Worm (Caenorhabditis elegans) whole organism, mixed stage, embryonic: ENCODE data around the gene ent-4.

Experiments
- M03D4.4 ChIP-seq: sonication (generic microtip); optimal IDR thresholded peaks from 2 replicates; lab custom pipeline; 2017; ENCODE audit warnings: mild to moderate bottlenecking, missing genetic modification characterization, missing compliant biosample characterization
- bed-3 ChIP-seq: fragments of 200-800 bp; sonication (Bioruptor generic); optimal IDR thresholded peaks from 3 replicates; lab custom pipeline; 2018; ENCODE audit warnings: mild to moderate bottlenecking, missing genetic modification characterization, moderate library complexity, missing compliant biosample characterization
- blmp-1 ChIP-seq: fragments of 150-350 bp; optimal IDR thresholded peaks from 2 replicates; lab custom pipeline; 2014; ENCODE audit warnings: missing biosample characterization, missing genetic modification characterization
- ceh-39 ChIP-seq: fragments of 150-350 bp; optimal IDR thresholded peaks from 2 replicates; lab custom pipeline; 2014; ENCODE audit warnings: missing biosample characterization, missing genetic modification characterization
- ceh-43 ChIP-seq: fragments of 200-800 bp; sonication (Bioruptor generic); optimal IDR thresholded peaks from 2 replicates; lab custom pipeline; 2018; ENCODE audit warnings: mild to moderate bottlenecking, missing genetic modification characterization, moderate library complexity, missing compliant biosample characterization
- ceh-83 ChIP-seq: fragments of 200-800 bp; sonication (Bioruptor generic); optimal IDR thresholded peaks from 2 replicates; lab custom pipeline; 2018; ENCODE audit warnings: mild to moderate bottlenecking, missing genetic modification characterization, missing compliant biosample characterization
- ces-1 ChIP-seq: fragments of 150-350 bp; optimal IDR thresholded peaks from 2 replicates; lab custom pipeline; 2014; ENCODE audit warnings: missing biosample characterization, missing genetic modification reagents, missing genetic modification characterization
- cnd-1 ChIP-seq: fragments of 200-800 bp; sonication (Bioruptor generic); optimal IDR thresholded peaks from 2 replicates; lab custom pipeline; 2018; ENCODE audit warnings: mild to moderate bottlenecking, missing genetic modification characterization, missing compliant biosample characterization
- drap-1 ChIP-seq: fragments of 200-800 bp; sonication (Bioruptor generic); optimal IDR thresholded peaks from 3 replicates; lab custom pipeline; 2018; ENCODE audit warnings: mild to moderate bottlenecking, missing genetic modification characterization, missing compliant biosample characterization
- elt-1 ChIP-seq: sonication (generic microtip); optimal IDR thresholded peaks from 2 replicates; lab custom pipeline; 2017; ENCODE audit warnings: missing genetic modification characterization, mild to moderate bottlenecking, missing compliant biosample characterization, antibody characterized with exemption, moderate library complexity, borderline replicate concordance; ENCODE audit not compliant: insufficient read depth
- elt-3 ChIP-seq: fragments of 150-350 bp; optimal IDR thresholded peaks from 2 replicates; lab custom pipeline; 2014; ENCODE audit warnings: missing biosample characterization, missing genetic modification characterization
- flh-1 ChIP-seq: fragments of 200-800 bp; sonication (Bioruptor generic); optimal IDR thresholded peaks from 2 replicates; lab custom pipeline; 2018; ENCODE audit warnings: mild to moderate bottlenecking, missing genetic modification characterization, moderate library complexity, missing compliant biosample characterization
- ham-2 ChIP-seq: fragments of 200-800 bp; sonication (Bioruptor generic); optimal IDR thresholded peaks from 2 replicates; lab custom pipeline; 2018; ENCODE audit warnings: mild to moderate bottlenecking, missing genetic modification characterization, missing compliant biosample characterization
- hlh-1 ChIP-seq: fragments of 150-350 bp; optimal IDR thresholded peaks from 2 replicates; lab custom pipeline; 2014; ENCODE audit warnings: missing biosample characterization, missing genetic modification reagents, missing genetic modification characterization
- lin-13 ChIP-seq: fragments of 150-350 bp; optimal IDR thresholded peaks from 2 replicates; lab custom pipeline; 2014; ENCODE audit warnings: missing biosample characterization, missing genetic modification characterization
- lin-32 ChIP-seq: fragments of 200-800 bp; sonication (Bioruptor generic); optimal IDR thresholded peaks from 2 replicates; lab custom pipeline; 2018; ENCODE audit warnings: mild to moderate bottlenecking, missing genetic modification characterization, missing compliant biosample characterization
- lsy-2 ChIP-seq: fragments of 150-350 bp; optimal IDR thresholded peaks from 2 replicates; lab custom pipeline; 2014; ENCODE audit warnings: missing biosample characterization, missing genetic modification characterization
- mab-5 ChIP-seq: fragments of 150-350 bp; optimal IDR thresholded peaks from 2 replicates; lab custom pipeline; 2014; ENCODE audit warnings: missing biosample characterization, missing genetic modification characterization
- mep-1 ChIP-seq: fragments of 150-350 bp; optimal IDR thresholded peaks from 2 replicates; lab custom pipeline; 2017; ENCODE audit warnings: missing biosample characterization, missing genetic modification reagents, missing genetic modification characterization, inconsistent platforms
- nhr-12 ChIP-seq: fragments of 150-350 bp; optimal IDR thresholded peaks from 2 replicates; lab custom pipeline; 2014; ENCODE audit warnings: missing biosample characterization, missing genetic modification characterization
- nhr-2 ChIP-seq: fragments of 150-350 bp; optimal IDR thresholded peaks from 2 replicates; lab custom pipeline; 2014; ENCODE audit warnings: missing biosample characterization, missing genetic modification characterization
- nhr-28 ChIP-seq: fragments of 150-350 bp; optimal IDR thresholded peaks from 2 replicates; lab custom pipeline; 2014; ENCODE audit warnings: missing biosample characterization, missing genetic modification characterization
- nhr-76 ChIP-seq: sonication (generic microtip); optimal IDR thresholded peaks from 2 replicates; lab custom pipeline; 2017; ENCODE audit warnings: missing biosample characterization, missing genetic modification characterization
- pha-4 ChIP-seq: fragments of 150-350 bp; optimal IDR thresholded peaks from 2 replicates; lab custom pipeline; 2018; ENCODE audit warnings: missing biosample characterization, missing genetic modification reagents, missing genetic modification characterization
- sem-2 ChIP-seq: fragments of 200-800 bp; sonication (Bioruptor generic); optimal IDR thresholded peaks from 2 replicates; lab custom pipeline; 2018; ENCODE audit warnings: mild to moderate bottlenecking, missing genetic modification characterization, missing compliant biosample characterization
- sptf-1 ChIP-seq: sonication (generic microtip); optimal IDR thresholded peaks from 2 replicates; lab custom pipeline; 2017; ENCODE audit warnings: mild to moderate bottlenecking, missing genetic modification characterization, moderate library complexity, missing compliant biosample characterization
- tbx-8 ChIP-seq: fragments of 200-800 bp; sonication (Bioruptor generic); optimal IDR thresholded peaks from 2 replicates; lab custom pipeline; 2018; ENCODE audit warnings: mild to moderate bottlenecking, missing genetic modification characterization, moderate library complexity, missing compliant biosample characterization
- unc-120 ChIP-seq: sonication (generic microtip); optimal IDR thresholded peaks from 2 replicates; lab custom pipeline; 2017; ENCODE audit warnings: missing genetic modification characterization, missing compliant biosample characterization; ENCODE audit not compliant: poor library complexity, severe bottlenecking
- unc-39 ChIP-seq: fragments of 150-350 bp; optimal IDR thresholded peaks from 2 replicates; lab custom pipeline; 2014; ENCODE audit warnings: missing biosample characterization, missing genetic modification characterization
- unc-62 ChIP-seq: fragments of 150-350 bp; optimal IDR thresholded peaks from 2 replicates; lab custom pipeline; 2014; ENCODE audit warnings: missing biosample characterization, missing genetic modification reagents, missing genetic modification characterization
- zip-8 ChIP-seq: fragments of 150-350 bp; optimal IDR thresholded peaks from 2 replicates; lab custom pipeline; 2014; ENCODE audit warnings: missing biosample characterization, missing genetic modification characterization
- ztf-11 ChIP-seq: fragments of 150-350 bp; optimal IDR thresholded peaks from 2 replicates; lab custom pipeline; 2014; ENCODE audit warnings: missing biosample characterization, missing genetic modification characterization

The ent-4 gene

ce11 chrIV:13687631-13688030, 39.1 kb upstream of the ent-4 start:
- no peak for TF ChIP-seq elt-1 (tag; lab: Kevin White, UChicago)
- TF ChIP-seq cnd-1 (tag; lab: Kevin White, UChicago) = no peak
- TF ChIP-seq bed-3 (GFP tag; lab: Kevin White, UChicago) = no peak
- no peak for TF ChIP-seq nhr-2
- no peak for TF ChIP-seq ces-1 (GFP tag; lab: Kevin White, UChicago)
- TF ChIP-seq unc-39 (tag; lab: Kevin White, UChicago) = no peak
- TF ChIP-seq nhr-12 (tag; lab: Kevin White, UChicago) = no peak
- TF ChIP-seq, all 35 proteins: peak for 0

- TF ChIP-seq elt-1 (tag; lab: Kevin White, UChicago) = no peak
- TF ChIP-seq unc-62 (GFP tag; lab: Kevin White, UChicago) = peak; percentile 87
Observed at ce11 chrIV:13689302-13689880, 37.3 kb upstream of the ent-4 start, which contains the start of gene T23G4.2. Gene T23G4.2 (minus strand): TSS chrIV:13689556.

DNA sequence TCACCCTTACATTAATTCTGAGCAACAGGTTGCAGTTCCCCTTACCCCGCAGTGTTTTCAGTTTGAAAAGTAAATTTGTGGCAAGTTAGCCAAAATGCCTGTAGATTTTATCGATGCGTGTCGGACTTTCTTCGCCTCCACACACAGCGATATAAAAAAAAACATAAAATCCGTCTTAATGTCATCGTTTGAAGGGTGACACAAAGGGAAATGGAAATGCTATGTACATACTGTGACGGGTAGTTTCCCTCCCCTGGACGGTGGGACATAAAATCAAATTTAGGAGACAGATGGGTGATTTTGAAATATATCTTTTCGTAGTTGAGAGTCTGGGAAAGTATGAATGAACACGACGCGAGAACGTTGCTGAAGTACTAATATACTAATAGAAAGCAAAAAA, 34.2 kb upstream of the ent-4 start:
- no peak for TF ChIP-seq lin-13 (tag; lab: Kevin White, UChicago)
- no peak for TF ChIP-seq mab-5 (tag; lab: Kevin White, UChicago)
- TF ChIP-seq cnd-1 (tag; lab: Kevin White, UChicago) = no peak

- TF ChIP-seq unc-62 (GFP tag; lab: Kevin White, UChicago) = peak; percentile 98
- no peak for TF ChIP-seq nhr-28
Observed at ce11 chrIV:13693976-13694375, 32.8 kb upstream of the ent-4 start.

DNA sequence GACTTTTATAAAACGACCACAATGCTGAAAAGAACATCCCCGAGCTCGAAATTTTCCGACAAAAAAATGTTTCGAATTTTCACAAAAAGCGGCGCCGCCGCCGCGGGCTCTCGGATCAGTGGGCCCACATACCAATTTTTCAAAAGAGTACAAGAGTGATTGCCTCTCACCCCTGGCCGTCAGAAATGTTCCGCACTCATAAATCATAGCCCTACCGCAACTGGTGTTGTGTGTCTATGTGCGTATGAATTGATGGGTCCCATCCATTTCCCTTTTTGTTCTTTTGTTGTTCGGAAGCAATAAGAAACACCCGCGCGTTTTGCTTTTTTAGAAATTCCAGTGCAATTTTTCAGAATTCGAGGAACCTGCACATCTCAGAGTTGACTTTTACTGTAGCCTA, 32.1 kb upstream of the ent-4 start:
- peak; percentile 9 for TF ChIP-seq mab-5 (tag; lab: Kevin White, UChicago)
- no peak for TF ChIP-seq unc-120 (tag; lab: Kevin White, UChicago)
- TF ChIP-seq unc-62 (GFP tag; lab: Kevin White, UChicago) = peak; percentile 89
- no peak for TF ChIP-seq elt-3 (tag; lab: Kevin White, UChicago)
- no peak for TF ChIP-seq pha-4 (tag; lab: Kevin White, UChicago)
- no peak for TF ChIP-seq ztf-11 (tag; lab: Kevin White, UChicago)
- TF ChIP-seq ceh-43 (GFP tag; lab: Kevin White, UChicago) = no peak
- TF ChIP-seq cnd-1 (tag; lab: Kevin White, UChicago) = no peak
- TF ChIP-seq nhr-28 = no peak
- no peak for TF ChIP-seq nhr-2
- no peak for TF ChIP-seq M03D4.4 (tag; lab: Kevin White, UChicago)
- no peak for TF ChIP-seq ces-1 (GFP tag; lab: Kevin White, UChicago)
- TF ChIP-seq bed-3 (GFP tag; lab: Kevin White, UChicago) = no peak
- no peak for TF ChIP-seq sem-2 (GFP tag; lab: Kevin White, UChicago)
- TF ChIP-seq elt-1 (tag; lab: Kevin White, UChicago) = no peak
- TF ChIP-seq lsy-2 (tag; lab: Kevin White, UChicago) = no peak
- no peak for TF ChIP-seq unc-39 (tag; lab: Kevin White, UChicago)
- TF ChIP-seq lin-32 (GFP tag; lab: Kevin White, UChicago) = no peak
- TF ChIP-seq ham-2 = no peak
- no peak for TF ChIP-seq blmp-1 (tag; lab: Kevin White, UChicago)
- TF ChIP-seq mep-1 = no peak
- TF ChIP-seq tbx-8 (GFP tag; lab: Kevin White, UChicago) = no peak
- TF ChIP-seq sptf-1 (tag; lab: Kevin White, UChicago) = no peak
- TF ChIP-seq ceh-83 (GFP tag; lab: Kevin White, UChicago) = no peak
- TF ChIP-seq hlh-1 = peak; percentile 29
- TF ChIP-seq lin-13 (tag; lab: Kevin White, UChicago) = no peak

DNA sequence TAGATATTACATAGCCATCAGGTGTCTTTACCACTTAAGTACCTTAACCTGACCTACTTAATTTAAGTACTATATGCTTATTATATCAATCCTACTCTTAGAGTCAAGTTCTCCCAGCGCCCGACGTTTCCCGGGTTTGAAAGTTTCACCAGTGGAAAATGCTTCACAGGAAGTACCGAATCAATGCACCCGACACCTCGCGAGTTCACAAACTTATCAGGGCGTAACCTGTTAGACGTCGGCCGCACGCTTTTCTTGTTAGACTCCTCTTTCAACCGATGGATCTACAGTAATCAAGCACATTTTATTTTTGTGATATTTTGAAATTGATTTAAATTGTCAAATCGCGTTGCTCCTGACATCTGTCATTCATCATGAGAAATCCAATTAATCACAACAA, 31.4 kb upstream of the ent-4 start:
- TF ChIP-seq zip-8 (tag; lab: Kevin White, UChicago) (no peak), pha-4 (tag; lab: Kevin White, UChicago) (no peak), ceh-83 (GFP tag; lab: Kevin White, UChicago) (no peak), ces-1 (GFP tag; lab: Kevin White, UChicago) (no peak), M03D4.4 (tag; lab: Kevin White, UChicago) (no peak), elt-1 (tag; lab: Kevin White, UChicago) (no peak), unc-120 (tag; lab: Kevin White, UChicago) (no peak), ceh-43 (GFP tag; lab: Kevin White, UChicago) (no peak), nhr-76 (tag; lab: Kevin White, UChicago) (no peak), mep-1 (no peak), drap-1 (GFP tag; lab: Kevin White, UChicago) (no peak), lin-32 (GFP tag; lab: Kevin White, UChicago) (no peak), ceh-39 (tag; lab: Kevin White, UChicago) (no peak), nhr-12 (tag; lab: Kevin White, UChicago) (no peak), unc-39 (tag; lab: Kevin White, UChicago) (no peak), flh-1 (GFP tag; lab: Kevin White, UChicago) (no peak), lsy-2 (tag; lab: Kevin White, UChicago) (no peak), elt-3 (tag; lab: Kevin White, UChicago) (no peak)
